Fruit fly (Drosophila melanogaster): ENCODE data around the gene mamo.
A peak's percentile ranks its signal among the peaks of the same experiment; 100 is the strongest.

The mamo gene

DNA sequence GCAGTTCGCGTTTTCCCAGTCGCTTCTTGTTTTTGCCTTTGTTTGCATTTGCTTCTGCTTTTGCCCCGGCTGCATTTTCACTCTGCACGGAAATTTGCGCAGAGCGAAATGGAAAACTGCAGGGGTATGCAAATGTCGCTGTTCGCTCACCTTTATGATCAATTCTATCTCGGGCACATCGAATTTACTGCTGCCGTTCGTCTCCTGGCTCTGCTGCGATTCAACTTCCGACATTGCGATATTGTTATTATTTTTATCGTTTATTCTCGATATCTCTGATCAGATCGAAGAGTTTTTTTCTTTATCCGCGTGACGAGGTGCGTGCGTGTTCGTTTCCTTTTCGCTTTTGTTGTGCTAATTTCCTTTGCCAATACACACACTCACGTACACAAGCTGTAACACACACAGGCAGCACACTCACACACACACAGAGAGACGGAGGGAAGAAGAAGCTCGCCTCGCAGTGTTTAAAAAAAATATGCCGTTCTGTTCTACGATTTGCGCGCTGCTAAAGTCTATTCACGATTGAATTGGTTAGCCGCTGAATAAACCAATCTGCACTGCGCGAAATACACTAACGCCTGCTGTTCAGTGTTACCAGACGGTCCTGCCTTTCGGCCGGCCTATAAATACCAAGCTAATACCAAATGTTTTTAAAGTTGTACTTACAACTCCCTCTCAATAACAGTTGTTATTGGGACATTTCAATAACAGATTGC, 168.4 kb downstream of the mamo start, which contains the start of gene Clic (continued):
- TF ChIP-seq CG30020 (tag; optimal IDR thresholded peaks at IDR 0.05) (peak; percentile 19), pita (GFP tag; optimal IDR thresholded peaks at IDR 0.05) (no peak), pros (GFP tag; optimal IDR thresholded peaks at IDR 0.05) (no peak), GATAe (GFP tag; conservative IDR thresholded peaks at IDR 0.05) (no peak), CG4854 (GFP tag; optimal IDR thresholded peaks at IDR 0.05) (no peak), pnt (GFP tag; optimal IDR thresholded peaks at IDR 0.05) (no peak), BEAF-32 (GFP tag; optimal IDR thresholded peaks at IDR 0.05) (peak; percentile 33), her (GFP tag; optimal IDR thresholded peaks at IDR 0.05) (peak; percentile 24), CG14014 (GFP tag; IDR thresholded peaks at IDR 0.05) (peak; percentile 15; the same call in 1 of the 2 replicates), al (GFP tag; IDR thresholded peaks at IDR 0.05) (no peak), org-1 (GFP tag; optimal IDR thresholded peaks at IDR 0.05) (no peak), CG10979 (tag; optimal IDR thresholded peaks at IDR 0.05) (no peak), Fer1 (GFP tag; optimal IDR thresholded peaks at IDR 0.05) (peak; percentile 8), CG9932 (GFP tag; IDR thresholded peaks at IDR 0.05) (no peak; the same call in 1 of the 2 replicates), HmgD (GFP tag; optimal IDR thresholded peaks at IDR 0.05) (peak; percentile 37), dan (GFP tag; IDR thresholded peaks at IDR 0.05) (no peak), tgo (GFP tag; IDR thresholded peaks at IDR 0.05) (no peak), Side (GFP tag; optimal IDR thresholded peaks at IDR 0.05) (peak; percentile 13), kay (GFP tag; optimal IDR thresholded peaks at IDR 0.05) (no peak), stwl (tag; optimal IDR thresholded peaks at IDR 0.05) (peak; percentile 40), Sry-δ (GFP tag; optimal IDR thresholded peaks at IDR 0.05) (peak; percentile 13), CG8388 (GFP tag; optimal IDR thresholded peaks at IDR 0.05) (no peak), CG14050 (GFP tag; IDR thresholded peaks at IDR 0.05) (no peak), ATbp (GFP tag; optimal IDR thresholded peaks at IDR 0.05) (no peak), CG2202 (tag; optimal IDR thresholded peaks at IDR 0.05) (no peak), bcd (GFP tag; optimal IDR thresholded peaks at IDR 0.05) (no peak), shn (GFP tag; optimal IDR thresholded peaks at IDR 0.05) (no peak), Pdp1 (GFP tag; optimal IDR thresholded peaks at IDR 0.05) (peak; percentile 25 to 36), z (GFP tag; IDR thresholded peaks at IDR 0.05) (no peak), run (tag; optimal IDR thresholded peaks at IDR 0.05) (no peak), stc (GFP tag; IDR thresholded peaks at IDR 0.05) (no peak), gfzf (GFP tag; optimal IDR thresholded peaks at IDR 0.05) (peak; percentile 88), az2 (GFP tag; optimal IDR thresholded peaks at IDR 0.05) (no peak), wek (GFP tag; optimal IDR thresholded peaks at IDR 0.05) (peak; percentile 21), nom (GFP tag; optimal IDR thresholded peaks at IDR 0.05) (peak; percentile 63), seq (GFP tag; IDR thresholded peaks at IDR 0.05) (no peak), dmrt99B (tag; optimal IDR thresholded peaks at IDR 0.05) (no peak), CG10959 (GFP tag; IDR thresholded peaks at IDR 0.05) (no peak), CG10543 (GFP tag; optimal IDR thresholded peaks at IDR 0.05) (peak; percentile 50), CoRest (tag; optimal IDR thresholded peaks at IDR 0.05) (no peak), br (optimal IDR thresholded peaks at IDR 0.05) (no peak), CG18476 (GFP tag; optimal IDR thresholded peaks at IDR 0.05) (no peak), CG1647 (GFP tag; optimal IDR thresholded peaks at IDR 0.05) (no peak), Jarid2 (GFP tag; optimal IDR thresholded peaks at IDR 0.05) (peak; percentile 90), sd (tag; optimal IDR thresholded peaks at IDR 0.05) (no peak), CG17829 (tag; optimal IDR thresholded peaks at IDR 0.05) (no peak), CG1792 (GFP tag; optimal IDR thresholded peaks at IDR 0.05) (no peak), prd (optimal IDR thresholded peaks at IDR 0.05) (no peak), prd (GFP tag; IDR thresholded peaks at IDR 0.05) (no peak), CG2116 (GFP tag; optimal IDR thresholded peaks at IDR 0.05) (peak; percentile 19)

All from whole organism, embryonic.